Worm (Caenorhabditis elegans): ENCODE data around the gene parg-2.

Gene parg-2

ce11 chrIV:8757729-8758128 is 42.8 kb upstream of the parg-2 start (continued):
- TF ChIP-seq mxl-2 (GFP tag; conservative IDR thresholded peaks at IDR 0.05) (no peak), zfp-2 (tag; optimal IDR thresholded peaks at IDR 0.05) (no peak), tra-1 (GFP tag; IDR thresholded peaks at IDR 0.05) (0 out of 2 replicates have a peak, but pooled peaks have one; percentile 44), spr-1 (tag; optimal IDR thresholded peaks at IDR 0.05) (no peak), unc-62 (GFP tag; optimal IDR thresholded peaks at IDR 0.05 in 1 of 2) (peak in 1 of 2 experiments; percentile 74), unc-62 (tag; optimal IDR thresholded peaks at IDR 0.05) (no peak), nhr-77 (tag; optimal IDR thresholded peaks at IDR 0.05) (no peak), aha-1 (tag) (peak; percentile 12), jun-1 (tag; optimal IDR thresholded peaks at IDR 0.05) (no peak), nhr-11 (tag; optimal IDR thresholded peaks at IDR 0.05) (peak; percentile 7), daf-16 (GFP tag; optimal IDR thresholded peaks at IDR 0.05) (no peak), daf-16 (tag; optimal IDR thresholded peaks at IDR 0.05) (peak; percentile 72), lin-15B (tag; optimal IDR thresholded peaks at IDR 0.05) (no peak), D1046.2 (GFP tag; IDR thresholded peaks at IDR 0.05) (no peak), T26A8.4 (GFP tag; IDR thresholded peaks at IDR 0.05) (no peak; the same call in 1 of the 2 replicates), F10B5.3 (tag; optimal IDR thresholded peaks at IDR 0.05) (no peak), snpc-1.2 (GFP tag; IDR thresholded peaks at IDR 0.05) (no peak), hlh-30 (tag; optimal IDR thresholded peaks at IDR 0.05; ENCODE audit: insufficient read depth) (no peak), F44E2.7 (GFP tag; IDR thresholded peaks at IDR 0.05) (no peak)

- TF ChIP-seq T20F7.1 (GFP tag; optimal IDR thresholded peaks at IDR 0.05) (no peak), nhr-111 (GFP tag; optimal IDR thresholded peaks at IDR 0.05) (no peak), fkh-10 (GFP tag; optimal IDR thresholded peaks at IDR 0.05) (no peak), nhr-25 (tag; optimal IDR thresholded peaks at IDR 0.05; ENCODE audit: borderline replicate concordance, insufficient read depth) (no peak), zfp-3 (GFP tag; conservative IDR thresholded peaks at IDR 0.05) (no peak)
These were observed 39.8 kb upstream of the parg-2 start, which contains the start of gene elli-1 for ce11 chrIV:8754727-8755126. Gene elli-1 (minus strand): TSS chrIV:8754827.

ce11 chrIV:8754146-8754545 is 39.2 kb upstream of the parg-2 start:
- TF ChIP-seq snpc-1.2 (GFP tag; IDR thresholded peaks at IDR 0.05) (0 out of 2 replicates have a peak, but pooled peaks have one; percentile 6), nhr-6 (tag; optimal IDR thresholded peaks at IDR 0.05) (no peak)

- TF ChIP-seq R02D3.7 (tag; optimal IDR thresholded peaks at IDR 0.05) (no peak), vab-7 (GFP tag; IDR thresholded peaks at IDR 0.05) (no peak), snpc-1.2 (GFP tag; IDR thresholded peaks at IDR 0.05) (peak; percentile 34; the same call in 1 of the 2 replicates)
These were observed 37.6 kb upstream of the parg-2 start for ce11 chrIV:8752492-8752891.

ce11 chrIV:8748967-8749366 is 34.0 kb upstream of the parg-2 start:
- TF ChIP-seq zfp-3 (GFP tag; conservative IDR thresholded peaks at IDR 0.05) (no peak), aly-2 (tag; optimal IDR thresholded peaks at IDR 0.05) (no peak), rbr-2 (tag; optimal IDR thresholded peaks at IDR 0.05) (no peak), tag-97 (GFP tag; IDR thresholded peaks at IDR 0.05) (no peak), nhr-41 (GFP tag; IDR thresholded peaks at IDR 0.05) (no peak), lim-7 (GFP tag; IDR thresholded peaks at IDR 0.05) (no peak), arid-1 (GFP tag; conservative IDR thresholded peaks at IDR 0.05) (no peak)

All from whole organism, L4 larva.